Fruit fly (Drosophila melanogaster): Measurements from ENCODE around the gene ATP8B.

dm6 chr3R:12128151-12128970, 37.9 kb upstream of the ATP8B start, which contains the start of gene CG4702:
- TF ChIP-seq CTCF (optimal IDR thresholded peaks at IDR 0.05) = no peak
- no peak for TF ChIP-seq CG8478 (optimal IDR thresholded peaks at IDR 0.05)

All from S2 (cell line).